Worm (Caenorhabditis elegans) whole organism, L4 larva: Measurements from ENCODE around the gene R11G1.7.

ENCODE experiments used
- F26F4.8 ChIP-seq: fragments of 200-800 bp; sonication (Bioruptor generic); conservative IDR thresholded peaks from 2 replicates; pipeline ENCODE4 v1.3.6; 2022; ENCODE audit warnings: missing genetic modification characterization, missing compliant biosample characterization
- F37D6.2 ChIP-seq: sonication (generic microtip); optimal IDR thresholded peaks from 2 replicates; lab custom pipeline; 2016; ENCODE audit warnings: mild to moderate bottlenecking, missing genetic modification characterization, missing compliant biosample characterization
- F49E8.2 ChIP-seq: sonication (generic microtip); optimal IDR thresholded peaks from 2 replicates; lab custom pipeline; 2016; ENCODE audit warnings: missing compliant biosample characterization, mild to moderate bottlenecking, missing genetic modification characterization, borderline replicate concordance
- R02D3.7 ChIP-seq: fragments of 150-350 bp; sonication (generic microtip); optimal IDR thresholded peaks from 3 replicates; lab custom pipeline; 2014; ENCODE audit warnings: missing biosample characterization, missing genetic modification characterization
- Y75B8A.6 ChIP-seq: fragments of 200-800 bp; sonication (Bioruptor generic); IDR thresholded peaks from 2 replicates; pipeline ENCODE4 v1.3.6; 2022; ENCODE audit warnings: missing genetic modification reagents, missing genetic modification characterization, missing compliant biosample characterization
- aha-1 ChIP-seq: fragments of 150-350 bp; peaks from one replicate; lab custom pipeline; 2014; ENCODE audit warnings: missing biosample characterization, missing genetic modification characterization
- attf-4 ChIP-seq: sonication (generic microtip); optimal IDR thresholded peaks from 3 replicates; lab custom pipeline; 2017; ENCODE audit warnings: missing biosample characterization, missing genetic modification characterization
- ceh-20 ChIP-seq: fragments of 200-800 bp; sonication (Bioruptor generic); IDR thresholded peaks from 2 replicates; pipeline ENCODE4 v1.3.6; 2022; ENCODE audit warnings: missing genetic modification reagents, missing genetic modification characterization, missing compliant biosample characterization
- ctbp-1 ChIP-seq: fragments of 200-800 bp; sonication (Bioruptor generic); IDR thresholded peaks from 2 replicates; pipeline ENCODE4 v1.3.6; 2022; ENCODE audit warnings: missing genetic modification reagents, missing genetic modification characterization, missing compliant biosample characterization
- daf-12 ChIP-seq: fragments of 150-350 bp; optimal IDR thresholded peaks from 2 replicates; lab custom pipeline; 2014; ENCODE audit warnings: missing biosample characterization, missing genetic modification reagents, missing genetic modification characterization
- daf-16 ChIP-seq, 3 experiments: sonication (generic microtip); optimal IDR thresholded peaks; 2 replicates each; lab custom pipeline; 2016 to 2017; ENCODE audit warnings: missing genetic modification characterization in 3 of 3, missing genetic modification reagents in 3 of 3, mild to moderate bottlenecking in 2 of 3, missing compliant biosample characterization in 2 of 3, missing biosample characterization in 1 of 3, moderate library complexity in 1 of 3
- dmd-6 ChIP-seq: fragments of 200-800 bp; sonication (Bioruptor generic); IDR thresholded peaks from 2 replicates; pipeline ENCODE4 v1.3.6; 2022; ENCODE audit warnings: missing genetic modification reagents, missing genetic modification characterization, missing compliant biosample characterization
- egl-27 ChIP-seq: sonication (generic microtip); optimal IDR thresholded peaks from 3 replicates; lab custom pipeline; 2017; ENCODE audit warnings: missing biosample characterization, missing genetic modification reagents, missing genetic modification characterization
- egl-43 ChIP-seq: fragments of 200-800 bp; sonication (Bioruptor generic); IDR thresholded peaks from 2 replicates; pipeline ENCODE4 v1.3.6; 2022; ENCODE audit warnings: missing genetic modification reagents, missing genetic modification characterization, missing compliant biosample characterization
- fkh-10 ChIP-seq: fragments of 150-350 bp; optimal IDR thresholded peaks from 2 replicates; lab custom pipeline; 2014; ENCODE audit warnings: missing biosample characterization, missing genetic modification reagents, missing genetic modification characterization
- gei-8 ChIP-seq: fragments of 200-800 bp; sonication (Bioruptor generic); optimal IDR thresholded peaks from 2 replicates; lab custom pipeline; 2018; ENCODE audit warnings: mild to moderate bottlenecking, missing genetic modification characterization, missing compliant biosample characterization
- hif-1 ChIP-seq, 2 experiments: sonication (generic microtip); optimal IDR thresholded peaks; 2 replicates each; lab custom pipeline; 2016 to 2017; ENCODE audit warnings: missing compliant biosample characterization in 2 of 2, missing genetic modification characterization in 2 of 2, missing genetic modification reagents in 2 of 2, missing genotype in 2 of 2, mild to moderate bottlenecking in 1 of 2
- hmg-1.1 ChIP-seq: fragments of 200-800 bp; sonication (Bioruptor generic); IDR thresholded peaks from 2 replicates; pipeline ENCODE4 v1.3.6; 2022; ENCODE audit warnings: missing genetic modification reagents, missing genetic modification characterization, missing compliant biosample characterization
- jun-1 ChIP-seq: fragments of 150-350 bp; optimal IDR thresholded peaks from 2 replicates; lab custom pipeline; 2014; ENCODE audit warnings: missing biosample characterization, missing genetic modification reagents, missing genetic modification characterization
- lin-13 ChIP-seq: fragments of 150-350 bp; optimal IDR thresholded peaks from 2 replicates; lab custom pipeline; 2014; ENCODE audit warnings: missing biosample characterization, missing genetic modification reagents, missing genetic modification characterization
- lin-29 ChIP-seq: fragments of 200-800 bp; sonication (Bioruptor generic); IDR thresholded peaks from 2 replicates; pipeline ENCODE4 v1.3.6; 2022; ENCODE audit warnings: missing genetic modification reagents, missing genetic modification characterization, missing compliant biosample characterization
- lin-39 ChIP-seq: fragments of 150-350 bp; optimal IDR thresholded peaks from 2 replicates; lab custom pipeline; 2014; ENCODE audit warnings: missing biosample characterization, missing genetic modification reagents, missing genetic modification characterization
- lsy-2 ChIP-seq, 2 experiments: fragments of 150-350 bp in 1 of 2; sonication (generic microtip) in 1 of 2; optimal IDR thresholded peaks; 2 replicates each; lab custom pipeline; 2014 to 2017; ENCODE audit warnings: missing biosample characterization in 2 of 2, missing genetic modification characterization in 2 of 2
- madf-5 ChIP-seq, 2 experiments: fragments of 200-800 bp; sonication (Bioruptor generic); IDR thresholded peaks; 2 replicates each; pipeline ENCODE4 v1.3.6; 2022; ENCODE audit warnings: missing compliant biosample characterization in 2 of 2, missing genetic modification characterization in 2 of 2
- madf-9 ChIP-seq: fragments of 200-800 bp; sonication (Bioruptor generic); conservative IDR thresholded peaks from 2 replicates; pipeline ENCODE4 v1.3.6; 2022; ENCODE audit warnings: missing genetic modification reagents, missing genetic modification characterization, missing compliant biosample characterization
- mes-2 ChIP-seq: sonication (generic microtip); optimal IDR thresholded peaks from 2 replicates; lab custom pipeline; 2016; ENCODE audit warnings: missing genotype, mild to moderate bottlenecking, missing genetic modification characterization, missing compliant biosample characterization; ENCODE audit not compliant: poor library complexity, severe bottlenecking
- mxl-2 ChIP-seq: fragments of 200-800 bp; sonication (Bioruptor generic); conservative IDR thresholded peaks from 2 replicates; pipeline ENCODE4 v1.3.6; 2022; ENCODE audit warnings: missing genetic modification reagents, missing genetic modification characterization, missing compliant biosample characterization
- nhr-102 ChIP-seq: sonication (generic microtip); optimal IDR thresholded peaks from 2 replicates; lab custom pipeline; 2016; ENCODE audit warnings: mild to moderate bottlenecking, missing genetic modification characterization, moderate library complexity, missing compliant biosample characterization
- nhr-28 ChIP-seq: fragments of 150-350 bp; optimal IDR thresholded peaks from 2 replicates; lab custom pipeline; 2014; ENCODE audit warnings: missing biosample characterization, missing genetic modification characterization
- nhr-41 ChIP-seq: fragments of 200-800 bp; sonication (Bioruptor generic); IDR thresholded peaks from 2 replicates; pipeline ENCODE4 v1.3.6; 2022; ENCODE audit warnings: missing genetic modification reagents, missing genetic modification characterization, missing compliant biosample characterization
- pha-4 ChIP-seq, 2 experiments: fragments of 150-350 bp in 1 of 2; fragments of 200-800 bp in 1 of 2; sonication (Bioruptor generic) in 1 of 2; IDR thresholded peaks in 1 of 2; optimal IDR thresholded peaks in 1 of 2; 2 replicates each; pipeline versions ENCODE4 v1.3.6 to Lab custom; 2014 to 2022; ENCODE audit warnings: missing genetic modification characterization in 2 of 2, missing genetic modification reagents in 2 of 2, missing biosample characterization in 1 of 2, missing compliant biosample characterization in 1 of 2
- rbr-2 ChIP-seq: sonication (generic microtip); optimal IDR thresholded peaks from 2 replicates; lab custom pipeline; 2016; ENCODE audit warnings: missing genotype, missing genetic modification characterization, missing compliant biosample characterization
- sdz-12 ChIP-seq: fragments of 200-800 bp; sonication (Bioruptor generic); optimal IDR thresholded peaks from 2 replicates; lab custom pipeline; 2018; ENCODE audit warnings: mild to moderate bottlenecking, missing genetic modification characterization, missing compliant biosample characterization
- skn-1 ChIP-seq: fragments of 150-350 bp; optimal IDR thresholded peaks from 2 replicates; lab custom pipeline; 2014; ENCODE audit warnings: missing biosample characterization, missing genetic modification characterization
- tag-97 ChIP-seq: fragments of 200-800 bp; sonication (Bioruptor generic); IDR thresholded peaks from 2 replicates; pipeline ENCODE4 v1.3.6; 2022; ENCODE audit warnings: missing genetic modification characterization, missing compliant biosample characterization
- unc-62 ChIP-seq, 3 experiments: fragments of 150-350 bp in 1 of 3; sonication (generic microtip); optimal IDR thresholded peaks in 2 of 3; peaks in 1 of 3; 1 replicate in 1 of 3; 2 replicates in 2 of 3; lab custom pipeline; 2014 to 2017; ENCODE audit warnings: missing biosample characterization in 3 of 3, missing genetic modification characterization in 3 of 3, missing genetic modification reagents in 3 of 3, missing genotype in 1 of 3
- vab-7 ChIP-seq: fragments of 200-800 bp; sonication (Bioruptor generic); IDR thresholded peaks from 2 replicates; pipeline ENCODE4 v1.3.6; 2022; ENCODE audit warnings: missing genetic modification reagents, missing genetic modification characterization, missing compliant biosample characterization
- zfp-3 ChIP-seq: fragments of 200-800 bp; sonication (Bioruptor generic); conservative IDR thresholded peaks from 2 replicates; pipeline ENCODE4 v1.3.6; 2022; ENCODE audit warnings: missing genetic modification reagents, missing genetic modification characterization, missing compliant biosample characterization
- ztf-11 ChIP-seq: fragments of 150-350 bp; optimal IDR thresholded peaks from 2 replicates; lab custom pipeline; 2014; ENCODE audit warnings: missing biosample characterization, missing genetic modification characterization
- ztf-7 ChIP-seq: fragments of 150-350 bp; optimal IDR thresholded peaks from 2 replicates; lab custom pipeline; 2014; ENCODE audit warnings: missing biosample characterization, missing genetic modification characterization

The R11G1.7 gene

DNA sequence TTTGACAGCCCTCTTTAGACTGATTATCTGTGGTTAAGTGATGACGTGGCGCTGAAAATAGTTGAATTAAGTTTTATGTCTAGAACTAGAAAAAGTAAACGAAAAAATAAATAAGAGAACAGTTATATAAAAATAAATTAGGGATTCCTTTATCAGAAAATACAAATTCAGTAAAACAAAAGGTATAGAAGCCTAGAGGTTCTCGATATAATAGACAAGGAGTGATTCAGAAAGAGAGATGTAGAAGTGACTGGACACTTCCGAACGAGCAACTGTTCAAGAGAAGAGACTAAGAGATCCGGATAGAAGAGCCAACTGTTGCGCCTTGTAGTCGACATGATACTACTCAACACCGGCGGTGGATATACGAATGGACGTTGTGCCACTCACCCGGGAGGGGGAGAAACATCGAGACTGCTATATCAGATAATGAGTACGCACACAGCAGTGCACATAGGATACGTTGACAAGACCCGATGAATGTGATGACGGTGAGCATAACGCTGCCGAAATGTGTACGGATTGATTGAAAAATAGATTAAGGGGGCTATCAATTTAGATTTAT, 33.2 kb downstream of the R11G1.7 start, which contains the start of gene tag-278 (continued):
- TF ChIP-seq pha-4 (GFP tag; IDR thresholded peaks at IDR 0.05; lab: Robert Waterston, UW) (no peak), pha-4 (tag; optimal IDR thresholded peaks at IDR 0.05; lab: Kevin White, UChicago) (no peak), jun-1 (tag; lab: Kevin White, UChicago) (no peak), madf-9 (GFP tag; lab: Robert Waterston, UW) (0 out of 2 replicates have a peak, but pooled peaks have one; percentile 21)
- TF ChIP-seq, all 104 proteins: peak for 5

DNA sequence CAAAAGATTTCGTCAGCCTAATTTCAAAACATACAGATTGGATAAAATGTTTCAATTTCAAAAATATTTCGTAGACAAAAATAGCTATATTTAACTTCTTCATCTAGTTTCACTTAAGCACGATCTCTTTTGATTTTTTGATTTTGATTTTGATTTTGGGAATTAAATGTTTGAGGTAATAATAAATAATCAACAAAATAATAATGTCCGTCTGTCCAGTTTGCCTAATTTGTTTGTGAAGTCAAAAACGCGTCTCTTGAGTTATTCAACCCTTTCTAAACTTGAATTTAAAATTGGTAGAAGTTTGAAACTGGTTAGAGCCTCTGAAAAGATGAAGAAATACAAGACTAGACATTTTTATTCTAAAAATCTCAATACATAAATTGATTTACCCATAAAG, 33.7 kb downstream of the R11G1.7 start:
- TF ChIP-seq Y75B8A.6 (GFP tag; lab: Robert Waterston, UW) (no peak), aha-1 (tag; lab: Kevin White, UChicago) (peak; percentile 93), sdz-12 (GFP tag; lab: Kevin White, UChicago) (no peak), nhr-28 (tag; lab: Kevin White, UChicago) (no peak), lin-29 (GFP tag; lab: Robert Waterston, UW) (no peak), unc-62 (GFP tag; optimal IDR thresholded peaks at IDR 0.05 in 1 of 2; lab: Kevin White, UChicago) (peak in 1 of 2 experiments; percentile 1), unc-62 (tag; optimal IDR thresholded peaks at IDR 0.05; lab: Kevin White, UChicago) (no peak), egl-27 (tag; lab: Kevin White, UChicago) (no peak), R02D3.7 (tag; lab: Kevin White, UChicago) (no peak), F26F4.8 (no peak), gei-8 (GFP tag; lab: Kevin White, UChicago) (no peak), hmg-1.1 (GFP tag; lab: Robert Waterston, UW) (no peak), dmd-6 (no peak), F37D6.2 (tag; lab: Kevin White, UChicago) (no peak), vab-7 (GFP tag; lab: Robert Waterston, UW) (no peak), ztf-7 (tag; lab: Kevin White, UChicago) (no peak)
- TF ChIP-seq, all 104 proteins: peak for 2

DNA sequence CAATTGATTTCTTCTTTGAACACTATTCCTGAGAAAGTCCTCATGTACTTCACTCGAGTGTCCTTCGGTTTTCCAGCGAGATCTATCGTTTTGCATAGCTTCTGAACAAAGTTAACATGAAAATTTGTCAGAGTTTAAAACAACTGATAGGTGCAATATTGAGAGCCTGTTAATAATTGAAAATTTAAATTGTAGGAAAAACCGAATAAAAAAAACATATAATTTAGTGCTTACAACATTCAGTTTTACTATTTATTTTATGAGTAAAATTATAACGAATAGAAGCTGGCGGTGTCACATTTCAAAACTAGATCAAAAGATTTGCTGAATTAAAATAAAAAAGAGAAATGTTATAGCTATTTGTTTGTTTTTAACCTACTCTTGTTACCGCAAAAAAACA, 37.1 kb downstream of the R11G1.7 start, which contains the start of gene C02F12.8:
Gene C02F12.8, minus strand, starts transcription at position 101 of the 400 bp plus-strand sequence.
- TF ChIP-seq ztf-7 (tag; lab: Kevin White, UChicago) (no peak), daf-12 (tag; lab: Kevin White, UChicago) (no peak), F26F4.8 (no peak), egl-27 (tag; lab: Kevin White, UChicago) (no peak), ztf-11 (no peak), mes-2 (tag; lab: Kevin White, UChicago) (no peak), zfp-3 (GFP tag; lab: Robert Waterston, UW) (no peak), F37D6.2 (tag; lab: Kevin White, UChicago) (no peak), lin-39 (no peak), F49E8.2 (tag; lab: Kevin White, UChicago) (no peak), madf-5 (GFP tag; IDR thresholded peaks at IDR 0.05; lab: Robert Waterston, UW) (no peak)

DNA sequence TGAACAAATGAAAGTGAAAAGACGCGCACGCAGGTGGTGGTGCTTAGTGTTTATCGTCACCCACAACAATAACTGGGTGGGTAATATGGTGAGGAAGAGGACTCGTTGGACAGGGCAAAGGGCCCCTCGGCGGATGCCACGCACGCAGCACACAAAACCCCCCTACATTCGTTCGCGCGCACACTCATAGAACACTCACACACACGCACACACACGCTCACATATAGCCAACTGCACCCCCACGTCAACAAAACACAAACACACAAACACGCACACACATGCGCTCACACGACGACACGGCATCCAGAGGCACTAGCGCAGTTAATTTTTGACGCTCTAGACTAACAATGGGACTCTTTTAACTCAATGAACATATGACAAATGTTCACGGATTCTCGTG, 38.1 kb downstream of the R11G1.7 start:
- peak; percentile 60; the same call in 1 of the 2 replicates for TF ChIP-seq egl-43 (GFP tag; lab: Robert Waterston, UW)
- peak; percentile 79 for TF ChIP-seq rbr-2 (tag; lab: Kevin White, UChicago)
- no peak for TF ChIP-seq sdz-12 (GFP tag; lab: Kevin White, UChicago)
- TF ChIP-seq nhr-102 (tag; lab: Kevin White, UChicago), result no peak
- TF ChIP-seq hmg-1.1 (GFP tag; lab: Robert Waterston, UW), result peak; percentile 83
- TF ChIP-seq F37D6.2 (tag; lab: Kevin White, UChicago), result peak; percentile 54
- TF ChIP-seq ceh-20 (GFP tag; lab: Robert Waterston, UW), result 0 out of 2 replicates have a peak, but pooled peaks have one; percentile 33
- 0 out of 2 replicates have a peak, but pooled peaks have one; percentile 17 for TF ChIP-seq madf-9 (GFP tag; lab: Robert Waterston, UW)
- TF ChIP-seq tag-97 (GFP tag; lab: Robert Waterston, UW), result no peak
- TF ChIP-seq aha-1 (tag; lab: Kevin White, UChicago), result peak; percentile 99
- TF ChIP-seq lin-13 (GFP tag; lab: Kevin White, UChicago), result no peak
- TF ChIP-seq dmd-6, result peak; percentile 58
- TF ChIP-seq attf-4, result no peak
- no peak for TF ChIP-seq mxl-2 (GFP tag; lab: Robert Waterston, UW)
- peak; percentile 58; the same call in 1 of the 2 replicates for TF ChIP-seq vab-7 (GFP tag; lab: Robert Waterston, UW)
- TF ChIP-seq nhr-28 (tag; lab: Kevin White, UChicago), result peak; percentile 11
- TF ChIP-seq fkh-10 (GFP tag; lab: Kevin White, UChicago), result peak; percentile 64
- TF ChIP-seq hif-1 (tag; optimal IDR thresholded peaks at IDR 0.05; lab: Kevin White, UChicago), result peak in 1 of 2 experiments; percentile 64
- TF ChIP-seq lsy-2 (tag; optimal IDR thresholded peaks at IDR 0.05; lab: Kevin White, UChicago), result peak; percentile 49 to 58
- TF ChIP-seq daf-16 (GFP tag; optimal IDR thresholded peaks at IDR 0.05; lab: Kevin White, UChicago), result peak in 1 of 2 experiments; percentile 69
- TF ChIP-seq daf-16 (tag; optimal IDR thresholded peaks at IDR 0.05; lab: Kevin White, UChicago), result no peak
- TF ChIP-seq nhr-41, result no peak
- no peak for TF ChIP-seq skn-1
- TF ChIP-seq ctbp-1, result peak; percentile 77
- no peak for TF ChIP-seq ztf-11
- TF ChIP-seq jun-1 (tag; lab: Kevin White, UChicago), result no peak
